Worm (Caenorhabditis elegans): ENCODE measurements around the gene F22F4.9.

The F22F4.9 gene

DNA sequence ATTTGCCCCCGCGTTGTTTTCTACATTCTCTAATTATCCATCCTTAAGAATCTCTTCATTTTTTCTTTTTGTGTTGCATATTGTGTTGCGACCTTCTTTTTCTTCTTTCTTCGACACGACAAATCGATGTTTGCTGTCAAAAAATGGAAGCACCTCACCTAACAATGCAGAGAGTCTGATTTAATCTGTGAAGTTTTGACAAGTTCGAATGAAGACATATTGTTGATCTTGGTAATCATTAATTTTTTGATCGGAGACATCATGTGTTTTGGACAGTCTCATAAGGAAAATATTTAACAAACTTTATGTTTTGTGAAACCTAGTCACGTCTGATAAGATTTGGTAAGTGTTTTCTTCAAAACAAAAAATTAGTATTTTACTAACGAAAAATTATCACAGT is 29.8 kb upstream of the F22F4.9 start:
- TF ChIP-seq ceh-36 (tag; optimal IDR thresholded peaks at IDR 0.05) (no peak), tbx-11 (GFP tag; IDR thresholded peaks at IDR 0.05) (no peak), pes-1 (GFP tag; IDR thresholded peaks at IDR 0.05) (no peak), sea-1 (GFP tag; conservative IDR thresholded peaks at IDR 0.05) (no peak), hmbx-1 (tag; optimal IDR thresholded peaks at IDR 0.05) (no peak), F13C5.2 (tag; optimal IDR thresholded peaks at IDR 0.05) (no peak), hmg-4 (GFP tag; optimal IDR thresholded peaks at IDR 0.05) (no peak), tra-4 (tag; optimal IDR thresholded peaks at IDR 0.05) (no peak), aly-1 (tag; optimal IDR thresholded peaks at IDR 0.05) (no peak), B0310.2 (tag; optimal IDR thresholded peaks at IDR 0.05) (no peak)

DNA sequence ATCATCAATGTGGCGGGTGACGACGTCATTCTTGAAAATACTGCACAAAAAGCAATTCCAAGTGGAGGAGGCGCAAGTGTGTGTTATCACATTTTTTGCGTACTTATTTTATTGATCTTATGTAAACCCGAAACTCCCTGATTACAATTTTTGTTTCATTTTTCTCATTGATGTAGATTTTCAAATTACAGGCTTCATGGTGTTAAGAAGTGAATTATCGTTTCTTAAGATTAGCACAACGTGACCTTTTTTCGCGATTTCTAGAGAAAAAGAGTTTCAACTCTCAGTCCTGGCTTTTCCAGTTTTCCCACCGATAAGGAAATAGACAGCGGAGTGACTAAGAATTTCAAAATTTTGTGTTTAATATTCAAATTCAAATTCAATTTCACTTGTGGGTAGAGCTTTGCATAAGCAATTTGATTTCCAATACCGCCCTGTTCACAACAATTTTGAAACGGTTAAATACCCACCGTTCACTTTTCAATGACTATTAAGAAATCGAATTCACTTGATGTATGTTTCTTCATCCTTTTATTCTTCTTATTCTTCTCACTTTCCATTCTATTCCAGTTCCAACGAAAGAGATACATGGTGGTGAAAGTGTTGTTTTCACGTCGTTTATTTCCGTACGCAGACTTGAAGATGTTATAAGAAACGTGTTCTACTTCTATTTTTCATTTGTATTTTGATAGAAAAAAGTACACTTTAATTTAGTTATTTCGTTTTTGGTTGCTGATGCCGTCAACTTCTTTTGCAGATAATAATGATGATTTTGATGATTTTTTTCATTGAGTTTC is 27.6 kb upstream of the F22F4.9 start:
- no peak for TF ChIP-seq ets-7 (tag; optimal IDR thresholded peaks at IDR 0.05)
- no peak for TF ChIP-seq hnd-1 (tag; optimal IDR thresholded peaks at IDR 0.05)

DNA sequence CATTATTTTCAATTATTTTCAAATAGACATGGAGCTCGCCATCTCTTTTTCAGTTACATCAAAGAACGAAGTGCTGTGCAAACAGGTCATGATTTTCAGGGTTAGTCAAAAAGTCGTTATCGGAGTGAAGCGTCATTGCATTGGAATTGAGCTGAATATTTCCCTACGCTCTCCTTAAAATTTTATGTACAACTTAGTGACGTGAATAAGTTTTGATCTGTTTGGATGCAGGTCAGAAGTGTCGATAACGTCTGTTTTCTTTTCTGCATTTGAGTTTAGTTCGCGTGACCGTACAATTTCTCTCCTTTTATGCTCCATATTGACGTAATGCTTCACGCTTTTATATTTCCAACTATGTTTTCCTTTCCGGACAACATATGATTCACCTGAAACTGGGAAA is 25.7 kb upstream of the F22F4.9 start:
- no peak for TF ChIP-seq hmbx-1 (tag; optimal IDR thresholded peaks at IDR 0.05)
- TF ChIP-seq sea-1 (GFP tag; conservative IDR thresholded peaks at IDR 0.05) = no peak
- TF ChIP-seq scrt-1 (GFP tag; IDR thresholded peaks at IDR 0.05) = no peak
- TF ChIP-seq ceh-36 (tag; optimal IDR thresholded peaks at IDR 0.05) = no peak
- TF ChIP-seq tra-4 (tag; optimal IDR thresholded peaks at IDR 0.05) = no peak
- no peak for TF ChIP-seq hmg-4 (GFP tag; optimal IDR thresholded peaks at IDR 0.05)
- no peak for TF ChIP-seq aly-1 (tag; optimal IDR thresholded peaks at IDR 0.05)
- no peak for TF ChIP-seq tbx-37 (GFP tag; conservative IDR thresholded peaks at IDR 0.05)
- no peak for TF ChIP-seq ets-7 (tag; optimal IDR thresholded peaks at IDR 0.05)
- TF ChIP-seq ama-1 (optimal IDR thresholded peaks at IDR 0.05) = no peak
- TF ChIP-seq pes-1 (GFP tag; IDR thresholded peaks at IDR 0.05) = no peak
- TF ChIP-seq ceh-13 (GFP tag; optimal IDR thresholded peaks at IDR 0.05) = no peak
- TF ChIP-seq tbx-11 (GFP tag; IDR thresholded peaks at IDR 0.05) = no peak
- no peak for TF ChIP-seq hnd-1 (tag; optimal IDR thresholded peaks at IDR 0.05)
- no peak for TF ChIP-seq F13C5.2 (tag; optimal IDR thresholded peaks at IDR 0.05)

DNA sequence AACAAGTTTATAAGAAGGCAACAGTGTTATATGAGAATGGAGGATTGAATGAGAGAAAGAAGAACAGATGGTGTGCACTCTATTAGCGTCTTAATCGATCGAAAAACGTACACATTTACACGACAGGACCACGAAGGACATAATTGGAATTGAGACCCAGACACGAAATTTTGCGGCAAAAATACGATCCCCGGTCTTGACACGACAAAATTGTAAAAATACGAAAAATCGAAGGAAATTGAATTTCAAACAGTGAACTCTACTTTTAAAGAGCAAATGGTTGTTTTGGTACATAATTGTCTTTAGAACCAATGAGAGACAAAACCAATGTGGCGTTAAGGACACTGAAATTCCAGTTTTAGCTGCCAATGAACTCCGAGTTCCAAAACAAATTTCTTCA is 23.2 kb upstream of the F22F4.9 start, which contains the start of gene lelo-3:
lelo-3 (minus strand) TSS at position 101 of the 400 bp plus-strand sequence.
- TF ChIP-seq tbx-11 (GFP tag; IDR thresholded peaks at IDR 0.05) = no peak
- TF ChIP-seq scrt-1 (GFP tag; IDR thresholded peaks at IDR 0.05) = no peak
- no peak for TF ChIP-seq B0310.2 (tag; optimal IDR thresholded peaks at IDR 0.05)
- TF ChIP-seq pes-1 (GFP tag; IDR thresholded peaks at IDR 0.05) = no peak
- no peak for TF ChIP-seq ets-7 (tag; optimal IDR thresholded peaks at IDR 0.05)
- no peak for TF ChIP-seq ama-1 (optimal IDR thresholded peaks at IDR 0.05)
- no peak for TF ChIP-seq ceh-13 (GFP tag; optimal IDR thresholded peaks at IDR 0.05)
- TF ChIP-seq hmg-4 (GFP tag; optimal IDR thresholded peaks at IDR 0.05) = no peak
- TF ChIP-seq ceh-36 (tag; optimal IDR thresholded peaks at IDR 0.05) = no peak
- no peak for TF ChIP-seq hmbx-1 (tag; optimal IDR thresholded peaks at IDR 0.05)
- no peak for TF ChIP-seq hnd-1 (tag; optimal IDR thresholded peaks at IDR 0.05)
- TF ChIP-seq aly-1 (tag; optimal IDR thresholded peaks at IDR 0.05) = no peak
- TF ChIP-seq flt-1 (GFP tag; IDR thresholded peaks at IDR 0.05) = no peak
- no peak for TF ChIP-seq tbx-37 (GFP tag; conservative IDR thresholded peaks at IDR 0.05)
- TF ChIP-seq F13C5.2 (tag; optimal IDR thresholded peaks at IDR 0.05) = no peak

- TF ChIP-seq ama-1 (optimal IDR thresholded peaks at IDR 0.05) (no peak), tbx-11 (GFP tag; IDR thresholded peaks at IDR 0.05) (no peak), ceh-36 (tag; optimal IDR thresholded peaks at IDR 0.05) (no peak), tbx-37 (GFP tag; conservative IDR thresholded peaks at IDR 0.05) (no peak), F13C5.2 (tag; optimal IDR thresholded peaks at IDR 0.05) (no peak), aly-1 (tag; optimal IDR thresholded peaks at IDR 0.05) (no peak), tra-4 (tag; optimal IDR thresholded peaks at IDR 0.05) (no peak), flt-1 (GFP tag; IDR thresholded peaks at IDR 0.05) (no peak), pes-1 (GFP tag; IDR thresholded peaks at IDR 0.05) (no peak), hmg-4 (GFP tag; optimal IDR thresholded peaks at IDR 0.05) (no peak), hnd-1 (tag; optimal IDR thresholded peaks at IDR 0.05) (no peak), hmbx-1 (tag; optimal IDR thresholded peaks at IDR 0.05) (no peak), sea-1 (GFP tag; conservative IDR thresholded peaks at IDR 0.05) (no peak), ceh-13 (GFP tag; optimal IDR thresholded peaks at IDR 0.05) (no peak), B0310.2 (tag; optimal IDR thresholded peaks at IDR 0.05) (no peak), scrt-1 (GFP tag; IDR thresholded peaks at IDR 0.05) (no peak), ets-7 (tag; optimal IDR thresholded peaks at IDR 0.05) (no peak)
Measured at ce11 chrX:6020782-6021181, 21.5 kb upstream of the F22F4.9 start.

ce11 chrX:6019886-6020469 is 20.7 kb upstream of the F22F4.9 start, which contains the start of gene C09B8.4:
Gene C09B8.4, minus strand, starts transcription at chrX:6019936.
- no peak for TF ChIP-seq tbx-11 (GFP tag; IDR thresholded peaks at IDR 0.05)
- no peak for TF ChIP-seq hnd-1 (tag; optimal IDR thresholded peaks at IDR 0.05)
- no peak for TF ChIP-seq hmbx-1 (tag; optimal IDR thresholded peaks at IDR 0.05)
- no peak for TF ChIP-seq ama-1 (optimal IDR thresholded peaks at IDR 0.05)
- no peak for TF ChIP-seq tbx-37 (GFP tag; conservative IDR thresholded peaks at IDR 0.05)

DNA sequence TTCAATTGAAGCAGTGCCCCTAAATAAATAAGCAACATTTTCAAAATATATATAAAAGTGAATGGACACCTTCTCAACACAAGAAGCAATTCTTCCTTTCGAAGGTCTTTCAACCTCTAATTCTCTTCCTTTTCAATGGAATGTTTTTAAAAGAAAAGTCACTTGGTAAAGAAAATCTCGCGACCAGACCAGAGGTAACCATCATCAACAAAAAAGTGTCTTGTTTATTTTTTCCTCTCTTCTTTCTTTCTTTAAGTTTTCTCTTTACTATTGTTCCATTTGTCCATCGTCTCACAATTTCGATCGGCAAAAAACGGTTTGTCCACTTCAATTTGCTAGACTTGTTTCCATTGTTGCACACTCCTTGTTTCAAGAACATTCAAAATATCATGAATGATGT is 15.8 kb upstream of the F22F4.9 start, which contains the start of gene C09B8.8:
C09B8.8 (plus strand) TSS at position 397 of the 400 bp plus-strand sequence.
- no peak for TF ChIP-seq aly-1 (tag; optimal IDR thresholded peaks at IDR 0.05)
- TF ChIP-seq pes-1 (GFP tag; IDR thresholded peaks at IDR 0.05) = no peak
- TF ChIP-seq ama-1 (optimal IDR thresholded peaks at IDR 0.05) = no peak
- TF ChIP-seq hmbx-1 (tag; optimal IDR thresholded peaks at IDR 0.05) = no peak
- TF ChIP-seq tbx-37 (GFP tag; conservative IDR thresholded peaks at IDR 0.05) = no peak
- TF ChIP-seq ets-7 (tag; optimal IDR thresholded peaks at IDR 0.05) = no peak
- TF ChIP-seq tbx-11 (GFP tag; IDR thresholded peaks at IDR 0.05) = no peak
- no peak for TF ChIP-seq tra-4 (tag; optimal IDR thresholded peaks at IDR 0.05)
- TF ChIP-seq scrt-1 (GFP tag; IDR thresholded peaks at IDR 0.05) = no peak
- no peak for TF ChIP-seq ceh-36 (tag; optimal IDR thresholded peaks at IDR 0.05)
- TF ChIP-seq B0310.2 (tag; optimal IDR thresholded peaks at IDR 0.05) = no peak
- no peak for TF ChIP-seq flt-1 (GFP tag; IDR thresholded peaks at IDR 0.05)
- TF ChIP-seq F13C5.2 (tag; optimal IDR thresholded peaks at IDR 0.05) = no peak
- no peak for TF ChIP-seq hnd-1 (tag; optimal IDR thresholded peaks at IDR 0.05)
